Worm (Caenorhabditis elegans) whole organism, L4/young adult: ENCODE measurements around the gene acp-7.

Experiments used
- dao-5 ChIP-seq: sonication (generic microtip); optimal IDR thresholded peaks from 2 replicates; lab custom pipeline; 2016; ENCODE audit warnings: missing genotype, missing genetic modification characterization, moderate library complexity, missing compliant biosample characterization
- him-1 ChIP-seq: sonication (generic microtip); optimal IDR thresholded peaks from 2 replicates; lab custom pipeline; 2016; ENCODE audit warnings: missing genotype, missing genetic modification reagents, missing genetic modification characterization, missing compliant biosample characterization

ce11 chrIV:6441601-6442000, 10.1 kb upstream of the acp-7 start, which contains the start of gene Y73B6BL.31:
- TF ChIP-seq him-1 (no peak), dao-5 (tag; lab: Kevin White, UChicago) (no peak)
